Worm (Caenorhabditis elegans) whole organism, L4 larva: ENCODE data around the gene gana-1.
A peak's percentile ranks its signal among the peaks of the same experiment; 100 is the strongest.

Experiments used
- F44E2.7 ChIP-seq: fragments of 200-800 bp; sonication (Bioruptor generic); IDR thresholded peaks from 2 replicates; pipeline ENCODE4 v2.1.2; 2022; ENCODE audit warnings: missing genetic modification characterization, missing compliant biosample characterization
- Y105C5A.15 ChIP-seq: fragments of 200-800 bp; sonication (Bioruptor generic); IDR thresholded peaks from 2 replicates; pipeline ENCODE4 v1.3.6; 2022; ENCODE audit warnings: missing genetic modification characterization, missing compliant biosample characterization
- Y75B8A.6 ChIP-seq: fragments of 200-800 bp; sonication (Bioruptor generic); IDR thresholded peaks from 2 replicates; pipeline ENCODE4 v1.3.6; 2022; ENCODE audit warnings: missing genetic modification reagents, missing genetic modification characterization, missing compliant biosample characterization
- ZK337.2 ChIP-seq: fragments of 200-800 bp; sonication (Bioruptor generic); IDR thresholded peaks from 2 replicates; pipeline ENCODE4 v1.3.6; 2022; ENCODE audit warnings: missing genetic modification reagents, missing genetic modification characterization, missing compliant biosample characterization
- ZK546.5 ChIP-seq, 2 experiments: sonication (generic microtip); optimal IDR thresholded peaks; 2 replicates each; lab custom pipeline; 2017; ENCODE audit warnings: missing biosample characterization in 2 of 2, missing genetic modification characterization in 2 of 2
- aha-1 ChIP-seq: fragments of 150-350 bp; peaks from one replicate; lab custom pipeline; 2014; ENCODE audit warnings: missing biosample characterization, missing genetic modification characterization
- ceh-20 ChIP-seq: fragments of 200-800 bp; sonication (Bioruptor generic); IDR thresholded peaks from 2 replicates; pipeline ENCODE4 v1.3.6; 2022; ENCODE audit warnings: missing genetic modification reagents, missing genetic modification characterization, missing compliant biosample characterization
- ceh-32 ChIP-seq: sonication (generic microtip); optimal IDR thresholded peaks from 2 replicates; lab custom pipeline; 2016; ENCODE audit warnings: mild to moderate bottlenecking, missing genetic modification characterization, missing compliant biosample characterization; ENCODE audit not compliant: poor library complexity
- ceh-44 ChIP-seq: fragments of 200-800 bp; sonication (Bioruptor generic); IDR thresholded peaks from 2 replicates; pipeline ENCODE4 v1.3.6; 2022; ENCODE audit warnings: missing genetic modification reagents, missing genetic modification characterization, missing compliant biosample characterization
- ceh-62 ChIP-seq: sonication (generic microtip); optimal IDR thresholded peaks from 2 replicates; lab custom pipeline; 2017; ENCODE audit warnings: missing biosample characterization, missing genetic modification characterization
- ceh-82 ChIP-seq: sonication (generic microtip); optimal IDR thresholded peaks from 2 replicates; lab custom pipeline; 2017; ENCODE audit warnings: missing biosample characterization, missing genetic modification characterization
- ces-1 ChIP-seq: fragments of 150-350 bp; sonication (generic microtip); optimal IDR thresholded peaks from 4 replicates; lab custom pipeline; 2014; ENCODE audit warnings: missing biosample characterization, missing genetic modification reagents, missing genetic modification characterization
- daf-12 ChIP-seq: fragments of 150-350 bp; optimal IDR thresholded peaks from 2 replicates; lab custom pipeline; 2014; ENCODE audit warnings: missing biosample characterization, missing genetic modification reagents, missing genetic modification characterization
- daf-16 ChIP-seq, 3 experiments: sonication (generic microtip); optimal IDR thresholded peaks; 2 replicates each; lab custom pipeline; 2016 to 2017; ENCODE audit warnings: missing genetic modification characterization in 3 of 3, missing genetic modification reagents in 3 of 3, mild to moderate bottlenecking in 2 of 3, missing compliant biosample characterization in 2 of 3, missing biosample characterization in 1 of 3, moderate library complexity in 1 of 3
- daf-19 ChIP-seq: fragments of 200-800 bp; sonication (Bioruptor generic); conservative IDR thresholded peaks from 2 replicates; pipeline ENCODE4 v1.3.6; 2022; ENCODE audit warnings: missing genetic modification characterization, missing compliant biosample characterization
- dmd-9 ChIP-seq: fragments of 200-800 bp; sonication (Bioruptor generic); IDR thresholded peaks from 2 replicates; pipeline ENCODE4 v1.3.6; 2022; ENCODE audit warnings: missing genetic modification reagents, missing genetic modification characterization, missing compliant biosample characterization
- dpl-1 ChIP-seq: fragments of 150-350 bp; optimal IDR thresholded peaks from 2 replicates; lab custom pipeline; 2014; ENCODE audit warnings: missing biosample characterization, missing genetic modification reagents, missing genetic modification characterization
- egl-27 ChIP-seq: sonication (generic microtip); optimal IDR thresholded peaks from 3 replicates; lab custom pipeline; 2017; ENCODE audit warnings: missing biosample characterization, missing genetic modification reagents, missing genetic modification characterization
- gei-8 ChIP-seq: fragments of 200-800 bp; sonication (Bioruptor generic); optimal IDR thresholded peaks from 2 replicates; lab custom pipeline; 2018; ENCODE audit warnings: mild to moderate bottlenecking, missing genetic modification characterization, missing compliant biosample characterization
- hlh-11 ChIP-seq: fragments of 200-800 bp; sonication (Bioruptor generic); optimal IDR thresholded peaks from 2 replicates; lab custom pipeline; 2018; ENCODE audit warnings: mild to moderate bottlenecking, missing genetic modification characterization, missing compliant biosample characterization
- hmg-1.1 ChIP-seq: fragments of 200-800 bp; sonication (Bioruptor generic); IDR thresholded peaks from 2 replicates; pipeline ENCODE4 v1.3.6; 2022; ENCODE audit warnings: missing genetic modification reagents, missing genetic modification characterization, missing compliant biosample characterization
- jun-1 ChIP-seq: fragments of 150-350 bp; optimal IDR thresholded peaks from 2 replicates; lab custom pipeline; 2014; ENCODE audit warnings: missing biosample characterization, missing genetic modification reagents, missing genetic modification characterization
- lin-39 ChIP-seq: fragments of 150-350 bp; optimal IDR thresholded peaks from 2 replicates; lab custom pipeline; 2014; ENCODE audit warnings: missing biosample characterization, missing genetic modification reagents, missing genetic modification characterization
- lir-3 ChIP-seq: sonication (generic microtip); optimal IDR thresholded peaks from 2 replicates; lab custom pipeline; 2016; ENCODE audit warnings: mild to moderate bottlenecking, missing genetic modification characterization, missing compliant biosample characterization
- madf-5 ChIP-seq, 2 experiments: fragments of 200-800 bp; sonication (Bioruptor generic); IDR thresholded peaks; 2 replicates each; pipeline ENCODE4 v1.3.6; 2022; ENCODE audit warnings: missing compliant biosample characterization in 2 of 2, missing genetic modification characterization in 2 of 2
- madf-9 ChIP-seq: fragments of 200-800 bp; sonication (Bioruptor generic); conservative IDR thresholded peaks from 2 replicates; pipeline ENCODE4 v1.3.6; 2022; ENCODE audit warnings: missing genetic modification reagents, missing genetic modification characterization, missing compliant biosample characterization
- mdl-1 ChIP-seq, 2 experiments: fragments of 150-350 bp in 1 of 2; sonication (generic microtip) in 1 of 2; optimal IDR thresholded peaks; 2 replicates each; lab custom pipeline; 2014 to 2017; ENCODE audit warnings: missing biosample characterization in 2 of 2, missing genetic modification characterization in 2 of 2
- mxl-3 ChIP-seq: fragments of 200-800 bp; sonication (Bioruptor generic); optimal IDR thresholded peaks from 2 replicates; lab custom pipeline; 2018; ENCODE audit warnings: mild to moderate bottlenecking, missing genetic modification characterization, missing compliant biosample characterization
- nhr-10 ChIP-seq: fragments of 150-350 bp; optimal IDR thresholded peaks from 2 replicates; lab custom pipeline; 2014; ENCODE audit warnings: missing biosample characterization, missing genetic modification characterization
- nhr-102 ChIP-seq: sonication (generic microtip); optimal IDR thresholded peaks from 2 replicates; lab custom pipeline; 2016; ENCODE audit warnings: mild to moderate bottlenecking, missing genetic modification characterization, moderate library complexity, missing compliant biosample characterization
- nhr-11 ChIP-seq: fragments of 150-350 bp; optimal IDR thresholded peaks from 2 replicates; lab custom pipeline; 2014; ENCODE audit warnings: missing biosample characterization, missing genetic modification characterization
- nhr-76 ChIP-seq: fragments of 150-350 bp; optimal IDR thresholded peaks from 2 replicates; lab custom pipeline; 2014; ENCODE audit warnings: missing biosample characterization, missing genetic modification characterization
- nhr-77 ChIP-seq: fragments of 150-350 bp; optimal IDR thresholded peaks from 2 replicates; lab custom pipeline; 2014; ENCODE audit warnings: missing biosample characterization, missing genetic modification characterization
- pha-4 ChIP-seq, 2 experiments: fragments of 150-350 bp in 1 of 2; fragments of 200-800 bp in 1 of 2; sonication (Bioruptor generic) in 1 of 2; IDR thresholded peaks in 1 of 2; optimal IDR thresholded peaks in 1 of 2; 2 replicates each; pipeline versions ENCODE4 v1.3.6 to Lab custom; 2014 to 2022; ENCODE audit warnings: missing genetic modification characterization in 2 of 2, missing genetic modification reagents in 2 of 2, missing biosample characterization in 1 of 2, missing compliant biosample characterization in 1 of 2
- php-3 ChIP-seq: fragments of 200-800 bp; sonication (Bioruptor generic); IDR thresholded peaks from 2 replicates; pipeline ENCODE4 v1.3.6; 2022; ENCODE audit warnings: missing genetic modification reagents, missing genetic modification characterization, missing compliant biosample characterization
- sdz-12 ChIP-seq: fragments of 200-800 bp; sonication (Bioruptor generic); optimal IDR thresholded peaks from 2 replicates; lab custom pipeline; 2018; ENCODE audit warnings: mild to moderate bottlenecking, missing genetic modification characterization, missing compliant biosample characterization
- set-16 ChIP-seq: fragments of 200-800 bp; sonication (Bioruptor generic); IDR thresholded peaks from 2 replicates; pipeline ENCODE4 v1.3.6; 2022; ENCODE audit warnings: missing genetic modification reagents, missing genetic modification characterization, missing compliant biosample characterization
- snpc-4 ChIP-seq: fragments of 150-350 bp; optimal IDR thresholded peaks from 2 replicates; lab custom pipeline; 2014; ENCODE audit warnings: missing biosample characterization, missing genetic modification characterization
- tag-97 ChIP-seq: fragments of 200-800 bp; sonication (Bioruptor generic); IDR thresholded peaks from 2 replicates; pipeline ENCODE4 v1.3.6; 2022; ENCODE audit warnings: missing genetic modification characterization, missing compliant biosample characterization
- tra-1 ChIP-seq: fragments of 200-800 bp; sonication (Bioruptor generic); IDR thresholded peaks from 2 replicates; pipeline ENCODE4 v1.3.6; 2022; ENCODE audit warnings: missing genetic modification reagents, missing genetic modification characterization, missing compliant biosample characterization
- unc-130 ChIP-seq: sonication (generic microtip); optimal IDR thresholded peaks from 2 replicates; lab custom pipeline; 2016; ENCODE audit warnings: missing genetic modification reagents, missing genetic modification characterization, missing compliant biosample characterization
- unc-62 ChIP-seq, 3 experiments: fragments of 150-350 bp in 1 of 3; sonication (generic microtip); optimal IDR thresholded peaks in 2 of 3; peaks in 1 of 3; 1 replicate in 1 of 3; 2 replicates in 2 of 3; lab custom pipeline; 2014 to 2017; ENCODE audit warnings: missing biosample characterization in 3 of 3, missing genetic modification characterization in 3 of 3, missing genetic modification reagents in 3 of 3, missing genotype in 1 of 3
- vab-7 ChIP-seq: fragments of 200-800 bp; sonication (Bioruptor generic); IDR thresholded peaks from 2 replicates; pipeline ENCODE4 v1.3.6; 2022; ENCODE audit warnings: missing genetic modification reagents, missing genetic modification characterization, missing compliant biosample characterization
- zfp-3 ChIP-seq: fragments of 200-800 bp; sonication (Bioruptor generic); conservative IDR thresholded peaks from 2 replicates; pipeline ENCODE4 v1.3.6; 2022; ENCODE audit warnings: missing genetic modification reagents, missing genetic modification characterization, missing compliant biosample characterization

Gene gana-1

DNA sequence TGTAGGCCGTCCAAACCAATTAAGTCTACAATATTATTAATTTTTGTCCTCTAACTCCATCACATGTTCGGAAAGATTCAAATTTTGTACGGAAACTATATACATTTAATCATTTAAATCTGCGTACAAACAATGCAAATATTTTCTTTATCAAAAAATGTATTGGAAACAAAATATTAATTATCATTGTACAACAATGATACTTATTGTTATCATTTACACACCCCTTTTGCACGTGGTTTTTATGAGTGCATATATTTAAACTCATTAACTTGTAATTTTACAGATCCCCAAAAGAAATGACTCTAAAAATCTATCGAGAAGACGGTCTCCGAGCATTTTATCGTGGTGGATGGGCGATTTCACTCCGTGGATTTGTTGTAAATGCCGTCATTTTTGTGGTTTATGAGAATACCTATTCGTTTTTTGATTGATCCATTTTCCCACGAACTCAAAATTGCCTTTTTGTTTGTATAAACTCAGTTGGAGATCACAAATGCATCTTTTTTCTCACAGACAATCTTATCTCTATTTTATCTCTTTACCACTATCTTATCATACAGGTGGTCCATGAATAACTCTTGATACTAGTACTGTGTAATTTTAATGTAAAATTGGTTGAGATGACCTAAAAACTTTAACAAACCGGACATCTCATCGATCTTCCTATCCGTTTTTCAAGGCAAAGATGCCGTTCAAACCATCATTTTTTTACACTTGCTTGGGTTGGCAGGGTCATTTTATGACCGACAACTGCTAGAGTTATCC lies 983 bp upstream of the gana-1 start:
- TF ChIP-seq dmd-9 (GFP tag; lab: Robert Waterston, UW) (no peak), egl-27 (tag; lab: Kevin White, UChicago) (no peak), mdl-1 (tag; optimal IDR thresholded peaks at IDR 0.05; lab: Kevin White, UChicago) (no peak), hmg-1.1 (GFP tag; lab: Robert Waterston, UW) (no peak), Y75B8A.6 (GFP tag; lab: Robert Waterston, UW) (no peak), mxl-3 (GFP tag; lab: Kevin White, UChicago) (no peak), daf-19 (no peak), nhr-11 (no peak), unc-62 (GFP tag; optimal IDR thresholded peaks at IDR 0.05 in 1 of 2; lab: Kevin White, UChicago) (no peak), unc-62 (tag; optimal IDR thresholded peaks at IDR 0.05; lab: Kevin White, UChicago) (no peak), F44E2.7 (no peak), vab-7 (no peak), php-3 (no peak)

DNA sequence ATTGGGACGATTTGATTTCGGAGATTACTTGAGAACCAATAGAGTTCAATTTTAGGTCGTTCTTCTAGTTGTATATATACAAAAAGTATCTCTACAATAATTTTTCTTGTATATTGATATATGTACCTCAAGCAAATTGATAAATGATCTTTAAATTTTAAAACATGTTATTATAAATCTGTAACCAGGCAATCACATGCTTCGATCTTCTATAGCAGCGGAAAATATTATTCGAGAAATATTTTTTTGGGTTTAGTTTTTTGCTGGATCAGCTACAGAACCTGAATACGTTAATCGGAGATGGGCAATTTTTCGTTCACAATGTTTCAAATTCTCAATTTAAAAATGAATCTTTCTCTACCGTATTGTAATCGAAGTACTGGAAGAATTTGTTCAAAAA lies 1.7 kb downstream of the gana-1 start, which contains the start of gene R07B7.12:
Gene R07B7.12, plus strand, starts transcription at position 301 of the 400 bp plus-strand sequence.
- no peak for TF ChIP-seq snpc-4 (tag; lab: Kevin White, UChicago)
- no peak for TF ChIP-seq egl-27 (tag; lab: Kevin White, UChicago)
- no peak for TF ChIP-seq daf-16 (GFP tag; optimal IDR thresholded peaks at IDR 0.05; lab: Kevin White, UChicago)
- no peak for TF ChIP-seq daf-16 (tag; optimal IDR thresholded peaks at IDR 0.05; lab: Kevin White, UChicago)
- TF ChIP-seq ZK546.5 (tag; optimal IDR thresholded peaks at IDR 0.05; lab: Kevin White, UChicago): no peak
- TF ChIP-seq ces-1 (GFP tag; lab: Kevin White, UChicago): no peak
- TF ChIP-seq ceh-44 (GFP tag; lab: Robert Waterston, UW): no peak
- no peak for TF ChIP-seq ceh-20 (GFP tag; lab: Robert Waterston, UW)
- TF ChIP-seq pha-4 (GFP tag; IDR thresholded peaks at IDR 0.05; lab: Robert Waterston, UW): no peak
- no peak for TF ChIP-seq pha-4 (tag; optimal IDR thresholded peaks at IDR 0.05; lab: Kevin White, UChicago)

ce11 chrV:12091759-12092158 lies 4.7 kb downstream of the gana-1 start, which contains the start of gene nhr-206:
Gene nhr-206, plus strand, starts transcription at chrV:12092006.
- TF ChIP-seq ceh-32 (tag; lab: Kevin White, UChicago) (no peak), zfp-3 (GFP tag; lab: Robert Waterston, UW) (no peak), nhr-76 (tag; lab: Kevin White, UChicago) (no peak), tra-1 (GFP tag; lab: Robert Waterston, UW) (no peak), nhr-102 (tag; lab: Kevin White, UChicago) (peak; percentile 40), lir-3 (tag; lab: Kevin White, UChicago) (no peak), nhr-11 (no peak), php-3 (no peak), hlh-11 (peak; percentile 63), Y75B8A.6 (GFP tag; lab: Robert Waterston, UW) (no peak), madf-9 (GFP tag; lab: Robert Waterston, UW) (no peak), unc-130 (GFP tag; lab: Kevin White, UChicago) (no peak), daf-16 (GFP tag; optimal IDR thresholded peaks at IDR 0.05; lab: Kevin White, UChicago) (no peak), daf-16 (tag; optimal IDR thresholded peaks at IDR 0.05; lab: Kevin White, UChicago) (peak; percentile 84), aha-1 (no peak), nhr-77 (tag; lab: Kevin White, UChicago) (peak; percentile 42), lin-39 (tag; lab: Kevin White, UChicago) (no peak), sdz-12 (GFP tag; lab: Kevin White, UChicago) (no peak), tag-97 (GFP tag; lab: Robert Waterston, UW) (no peak), gei-8 (GFP tag; lab: Kevin White, UChicago) (no peak), ceh-62 (tag; lab: Kevin White, UChicago) (no peak), ZK337.2 (GFP tag; lab: Robert Waterston, UW) (no peak), daf-12 (tag; lab: Kevin White, UChicago) (no peak), nhr-10 (tag; lab: Kevin White, UChicago) (no peak), jun-1 (no peak), egl-27 (tag; lab: Kevin White, UChicago) (no peak), madf-5 (GFP tag; IDR thresholded peaks at IDR 0.05; lab: Robert Waterston, UW) (no peak), pha-4 (GFP tag; IDR thresholded peaks at IDR 0.05; lab: Robert Waterston, UW) (no peak), pha-4 (tag; optimal IDR thresholded peaks at IDR 0.05; lab: Kevin White, UChicago) (no peak), ceh-82 (tag; lab: Kevin White, UChicago) (no peak), set-16 (GFP tag; lab: Robert Waterston, UW) (no peak), Y105C5A.15 (GFP tag; lab: Robert Waterston, UW) (no peak), dpl-1 (GFP tag; lab: Kevin White, UChicago) (no peak)
